Worm (Caenorhabditis elegans): ENCODE measurements around the gene ceh-99.

DNA sequence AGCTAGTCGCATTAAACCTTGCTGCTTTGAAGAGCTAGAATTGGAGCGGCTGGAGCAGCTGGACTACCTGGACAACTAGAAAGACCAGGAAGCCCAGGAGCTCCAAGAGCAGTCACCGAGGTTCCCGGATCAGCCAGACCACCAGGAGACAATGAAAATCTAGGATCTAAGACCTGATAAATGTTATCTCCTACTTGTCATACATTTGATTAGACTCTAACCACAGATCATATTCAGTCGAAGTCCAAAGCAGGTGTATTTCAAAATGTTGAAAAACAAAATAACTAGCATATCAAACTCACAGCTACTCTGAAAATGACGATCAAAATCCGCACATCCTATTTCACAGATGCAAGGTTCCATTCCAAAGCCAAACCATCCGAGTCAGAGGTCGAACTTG is 27.8 kb upstream of the ceh-99 start, which contains the start of gene srz-6:
- TF ChIP-seq dpl-1 (GFP tag; optimal IDR thresholded peaks at IDR 0.05) = no peak
- TF ChIP-seq unc-39 (tag; optimal IDR thresholded peaks at IDR 0.05) = no peak
- TF ChIP-seq nhr-28 (tag; optimal IDR thresholded peaks at IDR 0.05) = no peak
- TF ChIP-seq zfp-3 (GFP tag; conservative IDR thresholded peaks at IDR 0.05) = no peak
- TF ChIP-seq pha-4 (GFP tag; IDR thresholded peaks at IDR 0.05) = no peak
- no peak for TF ChIP-seq pha-4 (tag; optimal IDR thresholded peaks at IDR 0.05)
- no peak for TF ChIP-seq F49E8.2 (tag; optimal IDR thresholded peaks at IDR 0.05; ENCODE audit: borderline replicate concordance)
- TF ChIP-seq zfp-2 (tag; optimal IDR thresholded peaks at IDR 0.05) = no peak
- TF ChIP-seq ama-1 (optimal IDR thresholded peaks at IDR 0.05) = no peak
- TF ChIP-seq nhr-6 (tag; optimal IDR thresholded peaks at IDR 0.05) = no peak
- no peak for TF ChIP-seq unc-130 (GFP tag; optimal IDR thresholded peaks at IDR 0.05)
- TF ChIP-seq skn-1 (tag; optimal IDR thresholded peaks at IDR 0.05) = no peak
- TF ChIP-seq snpc-4 (tag; optimal IDR thresholded peaks at IDR 0.05) = no peak
